Fruit fly (Drosophila melanogaster): Measurements from ENCODE around the gene CG13994.

CG13994 gene

DNA sequence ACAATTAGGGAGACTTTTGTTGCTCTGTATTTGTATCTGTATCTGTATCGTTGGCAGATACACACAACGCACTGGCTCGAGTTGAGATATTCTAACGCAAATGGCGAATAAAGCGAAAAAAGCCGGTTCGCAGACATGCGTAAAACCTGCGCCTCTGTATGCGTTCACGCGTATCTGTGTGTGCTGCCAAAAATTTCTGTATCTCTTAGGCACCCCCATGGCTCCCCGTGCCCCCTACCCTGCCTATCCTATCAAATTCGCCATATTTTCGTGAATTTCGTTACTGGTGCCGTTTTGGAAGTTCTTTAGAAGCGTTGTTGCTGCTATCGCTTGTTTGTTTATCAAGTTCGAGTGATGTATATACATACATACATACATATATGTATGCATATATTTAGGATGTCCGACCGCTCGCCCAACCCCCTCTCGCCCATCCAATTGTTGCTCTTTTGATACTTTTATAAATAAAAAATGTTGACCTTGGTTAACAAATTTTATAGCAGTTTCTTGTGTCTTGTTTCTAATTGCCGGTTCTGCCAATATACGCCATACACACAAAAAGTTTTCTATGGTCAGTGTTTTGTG lies 23.0 kb downstream of the CG13994 start (continued):
- TF ChIP-seq Usf (GFP tag; optimal IDR thresholded peaks at IDR 0.05) (no peak), Drgx (GFP tag; IDR thresholded peaks at IDR 0.05) (no peak), hb (GFP tag; IDR thresholded peaks at IDR 0.05; ENCODE audit: partially characterized antibody) (no peak), CG13287 (GFP tag; IDR thresholded peaks at IDR 0.05; ENCODE audit: partially characterized antibody) (peak; percentile 42; the same call in 1 of the 2 replicates), CG11695 (GFP tag; IDR thresholded peaks at IDR 0.05) (no peak), CG9797 (GFP tag; optimal IDR thresholded peaks at IDR 0.05) (no peak), exex (tag; optimal IDR thresholded peaks at IDR 0.05) (peak; percentile 42), CG1529 (GFP tag; optimal IDR thresholded peaks at IDR 0.05) (no peak), CrebB (tag; optimal IDR thresholded peaks at IDR 0.05) (no peak), crp (GFP tag; optimal IDR thresholded peaks at IDR 0.05) (no peak), Dbx (GFP tag; IDR thresholded peaks at IDR 0.05) (peak; percentile 50; the same call in 2 of the 3 replicates), HmgD (GFP tag; optimal IDR thresholded peaks at IDR 0.05) (no peak), CG7271 (tag; optimal IDR thresholded peaks at IDR 0.05) (no peak), CG16863 (GFP tag; optimal IDR thresholded peaks at IDR 0.05) (no peak), Sry-β (GFP tag; optimal IDR thresholded peaks at IDR 0.05) (no peak), seq (GFP tag; IDR thresholded peaks at IDR 0.05) (no peak), CG14441 (GFP tag; IDR thresholded peaks at IDR 0.05) (no peak), gem (tag; optimal IDR thresholded peaks at IDR 0.05) (no peak), amos (GFP tag; IDR thresholded peaks at IDR 0.05; ENCODE audit: partially characterized antibody) (no peak), ase (GFP tag; IDR thresholded peaks at IDR 0.05) (no peak), Gug (GFP tag; IDR thresholded peaks at IDR 0.05) (no peak), Ptx1 (GFP tag; IDR thresholded peaks at IDR 0.05) (no peak), gcm (GFP tag; optimal IDR thresholded peaks at IDR 0.05) (no peak), CG12104 (GFP tag; optimal IDR thresholded peaks at IDR 0.05) (no peak), tna (GFP tag; IDR thresholded peaks at IDR 0.05; ENCODE audit: partially characterized antibody) (no peak), CG17328 (GFP tag; IDR thresholded peaks at IDR 0.05) (no peak), zfh1 (GFP tag; IDR thresholded peaks at IDR 0.05) (no peak), CG2116 (GFP tag; optimal IDR thresholded peaks at IDR 0.05) (no peak), MTF-1 (GFP tag; optimal IDR thresholded peaks at IDR 0.05; ENCODE audit: borderline replicate concordance) (no peak), CG8944 (GFP tag; optimal IDR thresholded peaks at IDR 0.05) (no peak), nmo (GFP tag; optimal IDR thresholded peaks at IDR 0.05) (no peak), CG8478 (optimal IDR thresholded peaks at IDR 0.05) (no peak), chinmo (GFP tag; IDR thresholded peaks at IDR 0.05; ENCODE audit: partially characterized antibody) (peak; percentile 90; the same call in 3 of the 4 replicates), otp (GFP tag; IDR thresholded peaks at IDR 0.05) (no peak), CG11696 (GFP tag; IDR thresholded peaks at IDR 0.05) (no peak), h (optimal IDR thresholded peaks at IDR 0.05) (no peak), CG1602 (GFP tag; optimal IDR thresholded peaks at IDR 0.05) (no peak), CG9817 (tag; optimal IDR thresholded peaks at IDR 0.05) (no peak), NFAT (GFP tag; IDR thresholded peaks at IDR 0.05) (peak; percentile 48; the same call in 1 of the 2 replicates), CG15011 (GFP tag; optimal IDR thresholded peaks at IDR 0.05) (no peak), CG16813 (GFP tag; IDR thresholded peaks at IDR 0.05; ENCODE audit: partially characterized antibody) (no peak), CG4360 (GFP tag; IDR thresholded peaks at IDR 0.05) (no peak), caup (GFP tag; optimal IDR thresholded peaks at IDR 0.05; ENCODE audit: severe bottlenecking) (peak; percentile 23), emc (GFP tag; optimal IDR thresholded peaks at IDR 0.05) (no peak), Opbp (GFP tag; IDR thresholded peaks at IDR 0.05; ENCODE audit: partially characterized antibody) (no peak), Jarid2 (GFP tag; optimal IDR thresholded peaks at IDR 0.05) (no peak), vvl (GFP tag; IDR thresholded peaks at IDR 0.05) (peak; percentile 36; the same call in 1 of the 2 replicates), Kr (GFP tag; optimal IDR thresholded peaks at IDR 0.05) (no peak), sima (GFP tag; optimal IDR thresholded peaks at IDR 0.05) (no peak), HLH54F (GFP tag; optimal IDR thresholded peaks at IDR 0.05) (no peak), CG6272 (GFP tag; IDR thresholded peaks at IDR 0.05) (no peak)

All from whole organism, embryonic.